Fruit fly (Drosophila melanogaster): Measurements from ENCODE around the gene Gas41.
A peak's percentile ranks its signal among the peaks of the same experiment; 100 is the strongest.

Gas41 gene

dm6 chr2L:6922091-6922753 lies 27.8 kb downstream of the Gas41 start:
- TF ChIP-seq tj (GFP tag; optimal IDR thresholded peaks at IDR 0.05) (no peak), Clk (GFP tag; optimal IDR thresholded peaks at IDR 0.05) (no peak), CG1620 (GFP tag; optimal IDR thresholded peaks at IDR 0.05) (no peak), CG11617 (GFP tag; optimal IDR thresholded peaks at IDR 0.05) (no peak), cic (GFP tag; optimal IDR thresholded peaks at IDR 0.05) (peak; percentile 84), cnc (optimal IDR thresholded peaks at IDR 0.05) (peak; percentile 75 to 85), CG7101 (tag; optimal IDR thresholded peaks at IDR 0.05) (peak; percentile 7), bab1 (GFP tag; optimal IDR thresholded peaks at IDR 0.05) (no peak), Mnt (GFP tag; optimal IDR thresholded peaks at IDR 0.05) (peak; percentile 47), pad (GFP tag; optimal IDR thresholded peaks at IDR 0.05) (peak; percentile 53)

- TF ChIP-seq Mnt (GFP tag; optimal IDR thresholded peaks at IDR 0.05), result no peak
- no peak for TF ChIP-seq Hr96 (GFP tag; optimal IDR thresholded peaks at IDR 0.05)
- TF ChIP-seq CG7101 (tag; optimal IDR thresholded peaks at IDR 0.05), result no peak
- TF ChIP-seq CG33017 (tag; optimal IDR thresholded peaks at IDR 0.05), result no peak
- TF ChIP-seq ovo (GFP tag; optimal IDR thresholded peaks at IDR 0.05), result no peak
- no peak for TF ChIP-seq CG12768 (GFP tag; optimal IDR thresholded peaks at IDR 0.05)
- TF ChIP-seq CG7045 (GFP tag; optimal IDR thresholded peaks at IDR 0.05), result no peak
- no peak for TF ChIP-seq CG1620 (GFP tag; optimal IDR thresholded peaks at IDR 0.05)
- no peak for TF ChIP-seq CG14711 (tag; optimal IDR thresholded peaks at IDR 0.05)
- no peak for TF ChIP-seq CG5204 (GFP tag; optimal IDR thresholded peaks at IDR 0.05)
Measured at dm6 chr2L:6921360-6922090, 28.5 kb downstream of the Gas41 start.

- TF ChIP-seq CG11617 (GFP tag; optimal IDR thresholded peaks at IDR 0.05), result no peak
- TF ChIP-seq ovo (GFP tag; optimal IDR thresholded peaks at IDR 0.05), result no peak
- no peak for TF ChIP-seq CG7101 (tag; optimal IDR thresholded peaks at IDR 0.05)
- peak; percentile 45 for TF ChIP-seq Mnt (GFP tag; optimal IDR thresholded peaks at IDR 0.05)
- peak; percentile 5 for TF ChIP-seq CG12768 (GFP tag; optimal IDR thresholded peaks at IDR 0.05)
- no peak for TF ChIP-seq CG14711 (tag; optimal IDR thresholded peaks at IDR 0.05)
- peak; percentile 55 for TF ChIP-seq cic (GFP tag; optimal IDR thresholded peaks at IDR 0.05)
- no peak for TF ChIP-seq Crg-1 (GFP tag; optimal IDR thresholded peaks at IDR 0.05)
- no peak for TF ChIP-seq Hr96 (GFP tag; optimal IDR thresholded peaks at IDR 0.05)
- peak; percentile 46 for TF ChIP-seq tj (GFP tag; optimal IDR thresholded peaks at IDR 0.05)
- no peak for TF ChIP-seq CG5204 (GFP tag; optimal IDR thresholded peaks at IDR 0.05)
- TF ChIP-seq CG1620 (GFP tag; optimal IDR thresholded peaks at IDR 0.05), result no peak
Measured at dm6 chr2L:6920661-6921359, 29.2 kb downstream of the Gas41 start, which contains the start of gene Hrb27C. Gene Hrb27C, plus strand, starts transcription at chr2L:6920704.

- TF ChIP-seq Mnt (GFP tag; optimal IDR thresholded peaks at IDR 0.05), result no peak
- no peak for TF ChIP-seq toe (GFP tag; optimal IDR thresholded peaks at IDR 0.05)
- TF ChIP-seq CG11617 (GFP tag; optimal IDR thresholded peaks at IDR 0.05), result no peak
- no peak for TF ChIP-seq Crg-1 (GFP tag; optimal IDR thresholded peaks at IDR 0.05)
- TF ChIP-seq cic (GFP tag; optimal IDR thresholded peaks at IDR 0.05), result no peak
- TF ChIP-seq ovo (GFP tag; optimal IDR thresholded peaks at IDR 0.05), result no peak
- TF ChIP-seq CG7101 (tag; optimal IDR thresholded peaks at IDR 0.05), result no peak
- no peak for TF ChIP-seq kay (GFP tag; ENCODE audit: borderline replicate concordance)
- TF ChIP-seq CG12768 (GFP tag; optimal IDR thresholded peaks at IDR 0.05), result no peak
- TF ChIP-seq CG1620 (GFP tag; optimal IDR thresholded peaks at IDR 0.05), result no peak
- no peak for TF ChIP-seq CG33017 (tag; optimal IDR thresholded peaks at IDR 0.05)
- TF ChIP-seq tj (GFP tag; optimal IDR thresholded peaks at IDR 0.05), result no peak
- no peak for TF ChIP-seq Hr96 (GFP tag; optimal IDR thresholded peaks at IDR 0.05)
- TF ChIP-seq cnc (optimal IDR thresholded peaks at IDR 0.05), result no peak
- TF ChIP-seq CG14711 (tag; optimal IDR thresholded peaks at IDR 0.05), result no peak
- no peak for TF ChIP-seq bab1 (GFP tag; optimal IDR thresholded peaks at IDR 0.05)
- TF ChIP-seq CG5204 (GFP tag; optimal IDR thresholded peaks at IDR 0.05), result no peak
- TF ChIP-seq pad (GFP tag; optimal IDR thresholded peaks at IDR 0.05), result no peak
Measured at dm6 chr2L:6919850-6920660, 30.0 kb downstream of the Gas41 start, which contains the start of gene x16. Gene x16, minus strand, starts transcription at chr2L:6920210.

- TF ChIP-seq Mnt (GFP tag; optimal IDR thresholded peaks at IDR 0.05), result peak; percentile 96
- TF ChIP-seq CG11617 (GFP tag; optimal IDR thresholded peaks at IDR 0.05), result peak; percentile 42
- TF ChIP-seq CG14711 (tag; optimal IDR thresholded peaks at IDR 0.05), result no peak
- TF ChIP-seq CG7045 (GFP tag; optimal IDR thresholded peaks at IDR 0.05), result peak; percentile 35
Measured at dm6 chr2L:6919203-6919849, 30.7 kb downstream of the Gas41 start.
